Worm (Caenorhabditis elegans): ENCODE results near the gene ZK488.6.

- TF ChIP-seq mdl-1 (tag; optimal IDR thresholded peaks at IDR 0.05) (peak in 1 of 2 experiments; percentile 11), ces-1 (GFP tag; optimal IDR thresholded peaks at IDR 0.05) (no peak), unc-130 (tag; optimal IDR thresholded peaks at IDR 0.05) (no peak), fos-1 (tag; optimal IDR thresholded peaks at IDR 0.05) (peak; percentile 60), ztf-11 (tag; optimal IDR thresholded peaks at IDR 0.05) (no peak), lsy-2 (tag; optimal IDR thresholded peaks at IDR 0.05) (peak in 1 of 2 experiments; percentile 72), skn-1 (tag; optimal IDR thresholded peaks at IDR 0.05) (peak; percentile 67)
Observed at ce11 chrV:619054-619453, 28.8 kb downstream of the ZK488.6 start, which contains the start of gene F48G7.4.

Data from whole organism, L1 larva.